Fruit fly (Drosophila melanogaster): Measurements from ENCODE around the gene CG14330.

CG14330 gene

dm6 chr3R:17449402-17449801, 7.2 kb downstream of the CG14330 start:
- TF ChIP-seq Hr96 (GFP tag; optimal IDR thresholded peaks at IDR 0.05) = no peak
- TF ChIP-seq bab1 (GFP tag; optimal IDR thresholded peaks at IDR 0.05) = no peak
- no peak for TF ChIP-seq kay (GFP tag; ENCODE audit: borderline replicate concordance)
- no peak for TF ChIP-seq toe (GFP tag; optimal IDR thresholded peaks at IDR 0.05)
- no peak for TF ChIP-seq ovo (GFP tag; optimal IDR thresholded peaks at IDR 0.05)
- TF ChIP-seq CG33017 (tag; optimal IDR thresholded peaks at IDR 0.05) = no peak
- no peak for TF ChIP-seq CG12768 (GFP tag; optimal IDR thresholded peaks at IDR 0.05)
- no peak for TF ChIP-seq Mnt (GFP tag; optimal IDR thresholded peaks at IDR 0.05)
- TF ChIP-seq cic (GFP tag; optimal IDR thresholded peaks at IDR 0.05) = no peak

dm6 chr3R:17448758-17449157, 7.8 kb downstream of the CG14330 start, which contains the start of gene Eh:
Gene Eh (minus strand): TSS chr3R:17448858.
- TF ChIP-seq pad (GFP tag; optimal IDR thresholded peaks at IDR 0.05) (no peak), Hr96 (GFP tag; optimal IDR thresholded peaks at IDR 0.05) (no peak), CG5204 (GFP tag; optimal IDR thresholded peaks at IDR 0.05) (no peak), Mnt (GFP tag; optimal IDR thresholded peaks at IDR 0.05) (no peak), CG7045 (GFP tag; optimal IDR thresholded peaks at IDR 0.05) (no peak), CG11617 (GFP tag; optimal IDR thresholded peaks at IDR 0.05) (no peak), bab1 (GFP tag; optimal IDR thresholded peaks at IDR 0.05) (no peak), CG7101 (tag; optimal IDR thresholded peaks at IDR 0.05) (no peak), cic (GFP tag; optimal IDR thresholded peaks at IDR 0.05) (no peak), ovo (GFP tag; optimal IDR thresholded peaks at IDR 0.05) (no peak), tj (GFP tag; optimal IDR thresholded peaks at IDR 0.05) (no peak), cnc (optimal IDR thresholded peaks at IDR 0.05) (no peak), Crg-1 (GFP tag; optimal IDR thresholded peaks at IDR 0.05) (no peak), Clk (GFP tag; optimal IDR thresholded peaks at IDR 0.05) (no peak), kay (GFP tag; ENCODE audit: borderline replicate concordance) (no peak), CG14711 (tag; optimal IDR thresholded peaks at IDR 0.05) (no peak), CG1620 (GFP tag; optimal IDR thresholded peaks at IDR 0.05) (no peak), toe (GFP tag; optimal IDR thresholded peaks at IDR 0.05) (no peak), CG33017 (tag; optimal IDR thresholded peaks at IDR 0.05) (no peak)

dm6 chr3R:17447615-17448014, 9.0 kb downstream of the CG14330 start:
- TF ChIP-seq Hr96 (GFP tag; optimal IDR thresholded peaks at IDR 0.05) (no peak), Mnt (GFP tag; optimal IDR thresholded peaks at IDR 0.05) (no peak), toe (GFP tag; optimal IDR thresholded peaks at IDR 0.05) (no peak), CG11617 (GFP tag; optimal IDR thresholded peaks at IDR 0.05) (no peak), CG12768 (GFP tag; optimal IDR thresholded peaks at IDR 0.05) (no peak), Crg-1 (GFP tag; optimal IDR thresholded peaks at IDR 0.05) (no peak), pad (GFP tag; optimal IDR thresholded peaks at IDR 0.05) (no peak), cic (GFP tag; optimal IDR thresholded peaks at IDR 0.05) (no peak), bab1 (GFP tag; optimal IDR thresholded peaks at IDR 0.05) (no peak), CG14711 (tag; optimal IDR thresholded peaks at IDR 0.05) (no peak), CG5204 (GFP tag; optimal IDR thresholded peaks at IDR 0.05) (no peak), Clk (GFP tag; optimal IDR thresholded peaks at IDR 0.05) (no peak), CG33017 (tag; optimal IDR thresholded peaks at IDR 0.05) (no peak), ovo (GFP tag; optimal IDR thresholded peaks at IDR 0.05) (no peak)

dm6 chr3R:17440628-17441027, 15.9 kb downstream of the CG14330 start, which contains the start of gene CG14331:
Gene CG14331 (minus strand): TSS chr3R:17440728.
- TF ChIP-seq kay (GFP tag; ENCODE audit: borderline replicate concordance) (no peak), CG11617 (GFP tag; optimal IDR thresholded peaks at IDR 0.05) (no peak), CG7101 (tag; optimal IDR thresholded peaks at IDR 0.05) (no peak), CG14711 (tag; optimal IDR thresholded peaks at IDR 0.05) (no peak), toe (GFP tag; optimal IDR thresholded peaks at IDR 0.05) (no peak), pad (GFP tag; optimal IDR thresholded peaks at IDR 0.05) (no peak), CG5204 (GFP tag; optimal IDR thresholded peaks at IDR 0.05) (no peak), Crg-1 (GFP tag; optimal IDR thresholded peaks at IDR 0.05) (no peak), ovo (GFP tag; optimal IDR thresholded peaks at IDR 0.05) (no peak), bab1 (GFP tag; optimal IDR thresholded peaks at IDR 0.05) (no peak), Clk (GFP tag; optimal IDR thresholded peaks at IDR 0.05) (no peak), CG12768 (GFP tag; optimal IDR thresholded peaks at IDR 0.05) (no peak), CG1620 (GFP tag; optimal IDR thresholded peaks at IDR 0.05) (no peak), cic (GFP tag; optimal IDR thresholded peaks at IDR 0.05) (no peak), CG7045 (GFP tag; optimal IDR thresholded peaks at IDR 0.05) (no peak), Hr96 (GFP tag; optimal IDR thresholded peaks at IDR 0.05) (no peak), tj (GFP tag; optimal IDR thresholded peaks at IDR 0.05) (no peak), Mnt (GFP tag; optimal IDR thresholded peaks at IDR 0.05) (no peak), CG33017 (tag; optimal IDR thresholded peaks at IDR 0.05) (no peak), cnc (optimal IDR thresholded peaks at IDR 0.05) (no peak)

- peak; percentile 36 for TF ChIP-seq kay (GFP tag; ENCODE audit: borderline replicate concordance)
- no peak for TF ChIP-seq ovo (GFP tag; optimal IDR thresholded peaks at IDR 0.05)
- no peak for TF ChIP-seq cnc (optimal IDR thresholded peaks at IDR 0.05)
Observed at dm6 chr3R:17434330-17434729, 22.2 kb downstream of the CG14330 start, which contains the start of gene CG44090. Gene CG44090 (minus strand): TSS chr3R:17434430.

- TF ChIP-seq CG7045 (GFP tag; optimal IDR thresholded peaks at IDR 0.05) (no peak), CG11617 (GFP tag; optimal IDR thresholded peaks at IDR 0.05) (no peak)
Observed at dm6 chr3R:17433117-17433516, 23.5 kb downstream of the CG14330 start.

dm6 chr3R:17430481-17430880, 26.1 kb downstream of the CG14330 start:
- no peak for TF ChIP-seq CG33017 (tag; optimal IDR thresholded peaks at IDR 0.05)
- TF ChIP-seq kay (GFP tag; ENCODE audit: borderline replicate concordance) = no peak
- TF ChIP-seq pad (GFP tag; optimal IDR thresholded peaks at IDR 0.05) = no peak
- no peak for TF ChIP-seq tj (GFP tag; optimal IDR thresholded peaks at IDR 0.05)
- TF ChIP-seq toe (GFP tag; optimal IDR thresholded peaks at IDR 0.05) = no peak

Data from whole organism, adult.